Worm (Caenorhabditis elegans): Measurements from ENCODE around the gene mccc-1.

ce11 chrIV:9891938-9892337, 7.6 kb downstream of the mccc-1 start, which contains the start of gene F32B6.4:
- TF ChIP-seq hmbx-1 (tag; optimal IDR thresholded peaks at IDR 0.05) (no peak), ama-1 (optimal IDR thresholded peaks at IDR 0.05) (no peak), hnd-1 (tag; optimal IDR thresholded peaks at IDR 0.05) (no peak), tbx-37 (GFP tag; conservative IDR thresholded peaks at IDR 0.05) (no peak), tbx-11 (GFP tag; IDR thresholded peaks at IDR 0.05) (no peak)
